Fruit fly (Drosophila melanogaster): ENCODE data around the gene Rpp14a.

Gene Rpp14a

dm6 chr3R:30056592-30057135 lies at the start of gene Rpp14a, which contains the start of gene CG7950 (continued):
- TF ChIP-seq Sox15 (GFP tag; optimal IDR thresholded peaks at IDR 0.05) = peak; percentile 63
- peak; percentile 90 for TF ChIP-seq Hr39 (GFP tag; optimal IDR thresholded peaks at IDR 0.05)
- TF ChIP-seq CG6276 (GFP tag; optimal IDR thresholded peaks at IDR 0.05) = no peak
- TF ChIP-seq fd85E (GFP tag; optimal IDR thresholded peaks at IDR 0.05) = no peak
- peak; percentile 93 for TF ChIP-seq eg (GFP tag; IDR thresholded peaks at IDR 0.05)
- peak; percentile 69 for TF ChIP-seq dac (GFP tag; optimal IDR thresholded peaks at IDR 0.05)
- peak; percentile 91 for TF ChIP-seq CG31627 (GFP tag; optimal IDR thresholded peaks at IDR 0.05)
- peak; percentile 49 for TF ChIP-seq CG6808 (GFP tag; optimal IDR thresholded peaks at IDR 0.05)

DNA sequence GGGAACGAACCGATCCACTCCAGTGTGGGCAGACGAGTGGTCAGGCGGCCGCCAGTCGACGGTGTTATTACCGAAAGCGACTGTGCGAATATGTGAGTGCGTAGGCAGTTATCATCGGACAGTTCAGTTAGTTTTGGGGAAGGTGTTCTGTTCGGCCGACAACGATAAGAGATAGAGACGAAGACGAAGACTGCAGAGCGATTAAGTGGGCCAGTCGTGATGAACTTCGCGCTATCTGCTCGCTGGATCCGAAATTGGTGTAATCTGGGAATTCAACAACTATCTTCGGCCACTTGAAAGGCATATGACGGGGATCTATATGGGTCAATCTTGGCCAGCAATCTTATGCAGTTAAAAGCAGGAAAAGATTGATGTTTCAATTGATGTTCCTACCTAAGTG lies 47.5 kb upstream of the Rpp14a start, which contains the start of gene CG7912:
TSS of gene CG7912 (minus strand) at position 17 of the 400 bp plus-strand sequence.
- TF ChIP-seq CG9139 (GFP tag; optimal IDR thresholded peaks at IDR 0.05) (no peak), vri (GFP tag; optimal IDR thresholded peaks at IDR 0.05) (no peak), Hr38 (GFP tag; optimal IDR thresholded peaks at IDR 0.05) (no peak), CG15336 (GFP tag; IDR thresholded peaks at IDR 0.05) (no peak), Hr39 (GFP tag; optimal IDR thresholded peaks at IDR 0.05) (no peak), Eip78C (GFP tag) (no peak), fkh (GFP tag; optimal IDR thresholded peaks at IDR 0.05) (no peak), lz (GFP tag; optimal IDR thresholded peaks at IDR 0.05) (no peak), esn (GFP tag; optimal IDR thresholded peaks at IDR 0.05) (no peak), Eip93F (GFP tag; optimal IDR thresholded peaks at IDR 0.05) (no peak)

DNA sequence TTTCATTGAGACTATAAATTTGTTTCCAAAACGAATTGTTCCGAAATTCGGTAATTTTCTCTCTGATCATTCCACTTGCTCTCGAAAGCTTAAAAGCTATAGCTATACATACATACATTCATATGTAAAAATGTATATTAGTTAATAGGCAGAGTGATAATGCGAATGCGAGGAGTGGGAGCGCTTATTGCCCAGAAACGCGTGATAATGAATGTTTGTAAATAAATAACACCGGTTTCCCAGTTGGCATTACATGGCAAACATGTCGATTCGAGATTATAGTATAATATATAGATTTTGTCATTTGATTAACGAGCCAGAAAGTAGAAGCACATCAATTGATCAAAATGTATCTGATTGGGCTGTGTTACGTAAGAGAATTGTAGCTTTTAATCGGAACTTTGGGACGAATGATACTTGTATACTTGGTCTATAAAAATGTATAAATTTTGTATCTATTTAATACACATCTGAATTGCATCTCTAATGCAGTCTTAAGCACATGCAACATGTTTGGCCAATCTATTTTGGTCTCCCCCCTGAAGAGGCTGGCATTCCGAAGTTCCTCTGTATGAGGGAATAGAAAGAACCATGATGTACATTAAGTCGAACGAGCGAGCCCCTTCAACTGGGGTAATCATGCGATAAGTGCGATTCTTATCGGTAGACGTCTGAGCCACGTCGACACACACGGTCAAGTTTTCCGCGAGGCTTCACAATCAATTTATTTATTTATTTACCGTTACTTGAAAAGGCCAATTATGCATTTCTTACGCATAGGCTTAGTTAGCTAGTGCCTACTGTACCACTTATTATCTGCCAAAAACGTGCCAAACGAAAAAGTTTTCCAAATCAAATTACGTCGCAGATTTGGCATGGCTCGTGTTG lies 43.8 kb upstream of the Rpp14a start:
- TF ChIP-seq achi (GFP tag; optimal IDR thresholded peaks at IDR 0.05) (peak; percentile 32), vri (GFP tag; optimal IDR thresholded peaks at IDR 0.05) (peak; percentile 68), CG11294 (GFP tag; IDR thresholded peaks at IDR 0.05) (peak; percentile 34; the same call in 1 of the 2 replicates), Eip75B (GFP tag; optimal IDR thresholded peaks at IDR 0.05) (no peak), Met (GFP tag; optimal IDR thresholded peaks at IDR 0.05) (no peak), CG15336 (GFP tag; IDR thresholded peaks at IDR 0.05) (peak; percentile 64), Hr4 (GFP tag; optimal IDR thresholded peaks at IDR 0.05) (peak; percentile 55), CG8632 (GFP tag; optimal IDR thresholded peaks at IDR 0.05) (no peak), salr (GFP tag; optimal IDR thresholded peaks at IDR 0.05) (peak in 1 of 2 experiments; percentile 13), Hr38 (GFP tag; optimal IDR thresholded peaks at IDR 0.05) (no peak), CG16779 (tag; optimal IDR thresholded peaks at IDR 0.05) (no peak), Eip78C (GFP tag) (peak; percentile 69), fkh (GFP tag; optimal IDR thresholded peaks at IDR 0.05) (peak; percentile 70), pdm3 (GFP tag; optimal IDR thresholded peaks at IDR 0.05) (no peak), CG10631 (GFP tag; optimal IDR thresholded peaks at IDR 0.05) (no peak), fd59A (GFP tag; optimal IDR thresholded peaks at IDR 0.05) (no peak), CG8319 (GFP tag; optimal IDR thresholded peaks at IDR 0.05) (no peak), CG3032 (tag; optimal IDR thresholded peaks at IDR 0.05) (no peak), Hr39 (GFP tag; optimal IDR thresholded peaks at IDR 0.05) (no peak), CG6792 (GFP tag; optimal IDR thresholded peaks at IDR 0.05) (no peak), CG9139 (GFP tag; optimal IDR thresholded peaks at IDR 0.05) (no peak), ss (GFP tag; optimal IDR thresholded peaks at IDR 0.05) (no peak), Lpt (GFP tag; optimal IDR thresholded peaks at IDR 0.05) (no peak), Smox (GFP tag; optimal IDR thresholded peaks at IDR 0.05) (no peak), OdsH (GFP tag; optimal IDR thresholded peaks at IDR 0.05) (peak; percentile 25), topi (GFP tag; optimal IDR thresholded peaks at IDR 0.05) (no peak), net (GFP tag; optimal IDR thresholded peaks at IDR 0.05) (peak; percentile 23), Sox14 (GFP tag; optimal IDR thresholded peaks at IDR 0.05) (peak; percentile 27), Sox15 (GFP tag; optimal IDR thresholded peaks at IDR 0.05) (no peak), CG7368 (GFP tag; optimal IDR thresholded peaks at IDR 0.05) (no peak), svp (GFP tag) (peak; percentile 44), CG34406 (GFP tag; optimal IDR thresholded peaks at IDR 0.05) (no peak), CG31627 (GFP tag; optimal IDR thresholded peaks at IDR 0.05) (peak; percentile 17), eg (GFP tag; IDR thresholded peaks at IDR 0.05) (peak; percentile 62), CG6163 (GFP tag; IDR thresholded peaks at IDR 0.05) (peak; percentile 59), spab (GFP tag; optimal IDR thresholded peaks at IDR 0.05) (no peak), Gug (GFP tag; IDR thresholded peaks at IDR 0.05) (no peak), CG32006 (GFP tag; optimal IDR thresholded peaks at IDR 0.05) (peak; percentile 53)
